Fruit fly (Drosophila melanogaster): Measurements from ENCODE around the gene loco.

The loco gene

dm6 chr3R:22589311-22589710, 49.9 kb downstream of the loco start (continued):
- TF ChIP-seq hkb (optimal IDR thresholded peaks at IDR 0.05) (no peak), hkb (GFP tag; IDR thresholded peaks at IDR 0.05) (peak; percentile 31; the same call in 1 of the 2 replicates), CG12769 (tag; optimal IDR thresholded peaks at IDR 0.05) (no peak), CG6813 (GFP tag; optimal IDR thresholded peaks at IDR 0.05) (peak; percentile 72), rib (GFP tag; IDR thresholded peaks at IDR 0.05) (no peak), vvl (GFP tag; IDR thresholded peaks at IDR 0.05) (peak; percentile 30; the same call in 1 of the 2 replicates), PHDP (tag; optimal IDR thresholded peaks at IDR 0.05) (peak; percentile 72), bigmax (GFP tag; optimal IDR thresholded peaks at IDR 0.05) (no peak), CG43689 (GFP tag; IDR thresholded peaks at IDR 0.05) (no peak), CG11696 (GFP tag; IDR thresholded peaks at IDR 0.05) (no peak), CG30431 (GFP tag; optimal IDR thresholded peaks at IDR 0.05) (no peak), wor (GFP tag; IDR thresholded peaks at IDR 0.05) (no peak), MBD-R2 (GFP tag; IDR thresholded peaks at IDR 0.05) (no peak), Neu2 (GFP tag; optimal IDR thresholded peaks at IDR 0.05; ENCODE audit: borderline replicate concordance) (no peak), ind (GFP tag; optimal IDR thresholded peaks at IDR 0.05) (no peak), ftz-f1 (GFP tag; optimal IDR thresholded peaks at IDR 0.05) (no peak), CG17912 (GFP tag; optimal IDR thresholded peaks at IDR 0.05) (no peak), lola (GFP tag; optimal IDR thresholded peaks at IDR 0.05) (peak in 1 of 3 experiments; percentile 42), CG2712 (tag; optimal IDR thresholded peaks at IDR 0.05) (peak; percentile 45), ac (GFP tag; optimal IDR thresholded peaks at IDR 0.05) (peak; percentile 51), CG8765 (GFP tag; IDR thresholded peaks at IDR 0.05) (no peak), her (GFP tag; optimal IDR thresholded peaks at IDR 0.05) (no peak), CG2120 (GFP tag; optimal IDR thresholded peaks at IDR 0.05) (no peak), Hmr (GFP tag; optimal IDR thresholded peaks at IDR 0.05) (peak; percentile 4), GATAe (GFP tag; conservative IDR thresholded peaks at IDR 0.05) (no peak), CG8944 (GFP tag; optimal IDR thresholded peaks at IDR 0.05) (no peak), Fer3 (tag; optimal IDR thresholded peaks at IDR 0.05) (peak; percentile 32), pho (GFP tag; optimal IDR thresholded peaks at IDR 0.05) (no peak), CG11398 (GFP tag; optimal IDR thresholded peaks at IDR 0.05) (no peak), knrl (GFP tag; IDR thresholded peaks at IDR 0.05; ENCODE audit: partially characterized antibody) (no peak), CG31365 (tag; optimal IDR thresholded peaks at IDR 0.05) (peak; percentile 3), zfh1 (GFP tag; IDR thresholded peaks at IDR 0.05) (0 out of 3 replicates have a peak, but pooled peaks have one; percentile 10), CG13123 (GFP tag; optimal IDR thresholded peaks at IDR 0.05) (no peak), bcd (GFP tag; optimal IDR thresholded peaks at IDR 0.05) (peak; percentile 14), seq (GFP tag; IDR thresholded peaks at IDR 0.05) (peak; percentile 16; the same call in 1 of the 2 replicates), CG6654 (GFP tag; optimal IDR thresholded peaks at IDR 0.05) (peak; percentile 13), Dip2 (GFP tag; IDR thresholded peaks at IDR 0.05) (no peak), run (tag; optimal IDR thresholded peaks at IDR 0.05) (peak; percentile 16), CG9817 (tag; optimal IDR thresholded peaks at IDR 0.05) (no peak), chif (GFP tag; optimal IDR thresholded peaks at IDR 0.05) (peak; percentile 2 to 31), ham (GFP tag; IDR thresholded peaks at IDR 0.05) (no peak), Mrtf (GFP tag; IDR thresholded peaks at IDR 0.05) (peak; percentile 31; the same call in 1 of the 3 replicates), psq (GFP tag; optimal IDR thresholded peaks at IDR 0.05) (no peak), CG6175 (GFP tag; IDR thresholded peaks at IDR 0.05) (no peak), Dref (GFP tag; IDR thresholded peaks at IDR 0.05) (no peak), Dfd (GFP tag; optimal IDR thresholded peaks at IDR 0.05) (no peak), Bdp1 (GFP tag; optimal IDR thresholded peaks at IDR 0.05) (no peak), jing (GFP tag; optimal IDR thresholded peaks at IDR 0.05) (no peak), sna (GFP tag; IDR thresholded peaks at IDR 0.05; ENCODE audit: partially characterized antibody) (no peak), CTCF (GFP tag; optimal IDR thresholded peaks at IDR 0.05) (no peak), CG1603 (tag; optimal IDR thresholded peaks at IDR 0.05) (peak; percentile 80), CHES-1-like (GFP tag; optimal IDR thresholded peaks at IDR 0.05) (no peak), Myb (GFP tag; optimal IDR thresholded peaks at IDR 0.05) (no peak)
